Worm (Caenorhabditis elegans) whole organism, young adult: ENCODE results near the gene F40F9.10.

ENCODE experiments used
- B0336.3 ChIP-seq: fragments of 200-800 bp; sonication (Bioruptor generic); IDR thresholded peaks from 2 replicates; pipeline ENCODE4 v1.3.6; 2022; ENCODE audit warnings: missing genetic modification characterization, missing compliant biosample characterization
- F10E7.11 ChIP-seq: sonication (generic microtip); optimal IDR thresholded peaks from 2 replicates; lab custom pipeline; 2017; ENCODE audit warnings: mild to moderate bottlenecking, missing genetic modification characterization, moderate library complexity, missing compliant biosample characterization
- F22D6.2 ChIP-seq: sonication (generic microtip); optimal IDR thresholded peaks from 2 replicates; lab custom pipeline; 2016; ENCODE audit warnings: mild to moderate bottlenecking, missing genetic modification characterization, missing compliant biosample characterization
- F33H1.4 ChIP-seq: fragments of 200-800 bp; sonication (Bioruptor generic); IDR thresholded peaks from 2 replicates; pipeline ENCODE4 v1.3.6; 2022; ENCODE audit warnings: missing genetic modification reagents, missing genetic modification characterization, missing compliant biosample characterization
- F37B4.10 ChIP-seq: fragments of 200-800 bp; sonication (Bioruptor generic); IDR thresholded peaks from 2 replicates; pipeline ENCODE4 v1.3.6; 2022; ENCODE audit warnings: missing genetic modification characterization, missing compliant biosample characterization
- F52B5.7 ChIP-seq: sonication (generic microtip); optimal IDR thresholded peaks from 2 replicates; lab custom pipeline; 2016; ENCODE audit warnings: mild to moderate bottlenecking, missing genetic modification characterization, missing compliant biosample characterization
- T07F8.4 ChIP-seq: sonication (generic microtip); optimal IDR thresholded peaks from 2 replicates; lab custom pipeline; 2016; ENCODE audit warnings: mild to moderate bottlenecking, missing genetic modification characterization, moderate library complexity, missing compliant biosample characterization
- Y53G8AR.9 ChIP-seq: fragments of 200-800 bp; sonication (Bioruptor generic); conservative IDR thresholded peaks from 2 replicates; pipeline ENCODE4 v1.3.6; 2022; ENCODE audit warnings: missing genetic modification reagents, missing genetic modification characterization, missing compliant biosample characterization
- aptf-3 ChIP-seq: fragments of 200-800 bp; sonication (Bioruptor generic); IDR thresholded peaks from 2 replicates; pipeline ENCODE4 v1.3.6; 2022; ENCODE audit warnings: missing genetic modification characterization, missing compliant biosample characterization
- atf-7 ChIP-seq: sonication (generic microtip); optimal IDR thresholded peaks from 2 replicates; lab custom pipeline; 2017; ENCODE audit warnings: mild to moderate bottlenecking, missing genetic modification characterization, missing compliant biosample characterization
- athp-1 ChIP-seq: sonication (generic microtip); optimal IDR thresholded peaks from 2 replicates; lab custom pipeline; 2017; ENCODE audit warnings: mild to moderate bottlenecking, missing genetic modification characterization, missing compliant biosample characterization
- attf-6 ChIP-seq: fragments of 200-800 bp; sonication (Bioruptor generic); IDR thresholded peaks from 2 replicates; pipeline ENCODE4 v1.3.6; 2022; ENCODE audit warnings: missing genetic modification reagents, missing genetic modification characterization, missing compliant biosample characterization
- ceh-27 ChIP-seq: fragments of 200-800 bp; sonication (Bioruptor generic); optimal IDR thresholded peaks from 2 replicates; lab custom pipeline; 2018; ENCODE audit warnings: mild to moderate bottlenecking, missing genetic modification characterization, moderate library complexity, missing compliant biosample characterization
- ceh-58 ChIP-seq: fragments of 200-800 bp; sonication (Bioruptor generic); IDR thresholded peaks from 2 replicates; pipeline ENCODE4 v1.3.6; 2022; ENCODE audit warnings: missing genetic modification characterization, missing compliant biosample characterization
- chd-7 ChIP-seq: sonication (generic microtip); optimal IDR thresholded peaks from 2 replicates; lab custom pipeline; 2016; ENCODE audit warnings: mild to moderate bottlenecking, missing genetic modification characterization, moderate library complexity, missing compliant biosample characterization
- die-1 ChIP-seq: sonication (generic microtip); optimal IDR thresholded peaks from 2 replicates; lab custom pipeline; 2016; ENCODE audit warnings: missing genotype, mild to moderate bottlenecking, missing genetic modification characterization, missing compliant biosample characterization
- ets-4 ChIP-seq: fragments of 200-800 bp; sonication (Bioruptor generic); optimal IDR thresholded peaks from 2 replicates; lab custom pipeline; 2018; ENCODE audit warnings: mild to moderate bottlenecking, missing genetic modification characterization, missing compliant biosample characterization
- fkh-3 ChIP-seq: sonication (generic microtip); optimal IDR thresholded peaks from 2 replicates; lab custom pipeline; 2016; ENCODE audit warnings: mild to moderate bottlenecking, missing genetic modification characterization, missing compliant biosample characterization
- hlh-12 ChIP-seq: sonication (generic microtip); optimal IDR thresholded peaks from 2 replicates; lab custom pipeline; 2016; ENCODE audit warnings: missing genetic modification characterization, missing compliant biosample characterization
- lin-40 ChIP-seq: sonication (generic microtip); optimal IDR thresholded peaks from 2 replicates; lab custom pipeline; 2016; ENCODE audit warnings: missing genetic modification characterization, mild to moderate bottlenecking, missing compliant biosample characterization, missing genotype, missing genetic modification reagents
- lin-54 ChIP-seq: fragments of 200-800 bp; sonication (Bioruptor generic); optimal IDR thresholded peaks from 2 replicates; lab custom pipeline; 2018; ENCODE audit warnings: mild to moderate bottlenecking, missing genetic modification characterization, missing compliant biosample characterization
- lir-1 ChIP-seq: fragments of 200-800 bp; sonication (Bioruptor generic); conservative IDR thresholded peaks from 2 replicates; pipeline ENCODE4 v1.3.6; 2022; ENCODE audit warnings: missing genetic modification reagents, missing genetic modification characterization, missing compliant biosample characterization
- lsl-1 ChIP-seq: fragments of 200-800 bp; sonication (Bioruptor generic); optimal IDR thresholded peaks from 2 replicates; lab custom pipeline; 2018; ENCODE audit warnings: mild to moderate bottlenecking, missing genetic modification characterization, moderate library complexity, missing compliant biosample characterization
- madf-10 ChIP-seq: sonication (generic microtip); optimal IDR thresholded peaks from 2 replicates; lab custom pipeline; 2016; ENCODE audit warnings: mild to moderate bottlenecking, missing genetic modification characterization, missing compliant biosample characterization
- madf-3 ChIP-seq: fragments of 200-800 bp; sonication (Bioruptor generic); IDR thresholded peaks from 2 replicates; pipeline ENCODE4 v1.3.6; 2022; ENCODE audit warnings: missing genetic modification reagents, missing genetic modification characterization, missing compliant biosample characterization
- mes-4 ChIP-seq: sonication (generic microtip); optimal IDR thresholded peaks from 2 replicates; lab custom pipeline; 2016; ENCODE audit warnings: missing genotype, missing genetic modification characterization, missing compliant biosample characterization
- nhr-120 ChIP-seq: fragments of 200-800 bp; sonication (Bioruptor generic); IDR thresholded peaks from 2 replicates; pipeline ENCODE4 v1.3.6; 2022; ENCODE audit warnings: missing genetic modification characterization, missing compliant biosample characterization
- nhr-179 ChIP-seq: sonication (generic microtip); optimal IDR thresholded peaks from 2 replicates; lab custom pipeline; 2016; ENCODE audit warnings: mild to moderate bottlenecking, missing genetic modification characterization, missing compliant biosample characterization
- nhr-90 ChIP-seq: sonication (generic microtip); optimal IDR thresholded peaks from 2 replicates; lab custom pipeline; 2016; ENCODE audit warnings: missing genotype, mild to moderate bottlenecking, missing genetic modification characterization, missing compliant biosample characterization
- pbrm-1 ChIP-seq: fragments of 200-800 bp; sonication (Bioruptor generic); IDR thresholded peaks from 2 replicates; pipeline ENCODE4 v1.3.6; 2022; ENCODE audit warnings: missing genetic modification reagents, missing genetic modification characterization, missing compliant biosample characterization
- pha-4 ChIP-seq: fragments of 150-350 bp; sonication (generic microtip); optimal IDR thresholded peaks from 2 replicates; lab custom pipeline; 2014; ENCODE audit warnings: missing biosample characterization, missing genetic modification reagents, missing genetic modification characterization
- rcor-1 ChIP-seq: fragments of 200-800 bp; sonication (Bioruptor generic); IDR thresholded peaks from 2 replicates; pipeline ENCODE4 v1.3.6; 2022; ENCODE audit warnings: missing genetic modification reagents, missing genetic modification characterization, missing compliant biosample characterization
- snpc-1.3 ChIP-seq: sonication (generic microtip); optimal IDR thresholded peaks from 2 replicates; lab custom pipeline; 2017; ENCODE audit warnings: missing genetic modification characterization, mild to moderate bottlenecking, missing compliant biosample characterization, antibody characterized with exemption, moderate library complexity, missing genotype, missing genetic modification reagents; ENCODE audit not compliant: insufficient read depth
- snpc-4 ChIP-seq, 5 experiments: fragments of 150-350 bp in 1 of 5; sonication (generic microtip) in 4 of 5; optimal IDR thresholded peaks; 2 replicates each; lab custom pipeline; 2014 to 2018; ENCODE audit warnings: missing genetic modification characterization in 5 of 5, missing biosample characterization in 3 of 5, antibody characterized with exemption in 2 of 5, mild to moderate bottlenecking in 2 of 5, missing compliant biosample characterization in 2 of 5, missing genotype in 2 of 5, moderate library complexity in 2 of 5, missing genetic modification reagents in 1 of 5
- tbx-9 ChIP-seq: sonication (generic microtip); optimal IDR thresholded peaks from 2 replicates; lab custom pipeline; 2016; ENCODE audit warnings: borderline replicate concordance, missing genetic modification characterization, inconsistent platforms, missing compliant biosample characterization
- ztf-25 ChIP-seq: fragments of 200-800 bp; sonication (Bioruptor generic); IDR thresholded peaks from 2 replicates; pipeline ENCODE4 v1.3.6; 2022; ENCODE audit warnings: missing genetic modification reagents, missing genetic modification characterization, missing compliant biosample characterization
- ztf-26 ChIP-seq: sonication (generic microtip); optimal IDR thresholded peaks from 2 replicates; lab custom pipeline; 2017; ENCODE audit warnings: missing genetic modification characterization, missing compliant biosample characterization

F40F9.10 gene

DNA sequence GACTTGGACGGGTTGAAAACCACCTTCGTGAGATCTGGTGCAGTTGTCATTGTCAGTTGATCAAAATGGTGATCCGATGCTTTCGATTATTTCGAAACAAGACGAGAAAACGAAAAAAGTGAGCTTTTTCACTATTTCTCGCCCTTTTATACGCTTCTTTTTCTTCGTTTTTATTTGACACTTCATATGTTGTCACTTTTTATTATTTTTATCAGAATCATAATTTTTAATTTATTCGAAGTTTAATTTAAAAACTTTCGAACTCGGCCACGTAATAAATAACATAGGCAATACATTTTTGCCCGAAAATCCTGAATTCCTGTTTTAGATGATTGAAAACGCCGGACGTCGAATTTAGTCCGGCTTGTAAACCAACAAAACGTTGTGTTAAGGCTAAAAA, 41.0 kb upstream of the F40F9.10 start, which contains the start of gene F58E6.5:
Gene F58E6.5, minus strand, starts transcription at position 101 of the 400 bp plus-strand sequence.
- TF ChIP-seq hlh-12 (tag; lab: Kevin White, UChicago) = no peak
- TF ChIP-seq snpc-4 (GFP tag; optimal IDR thresholded peaks at IDR 0.05; lab: Kevin White, UChicago) = no peak
- TF ChIP-seq snpc-4 (tag; optimal IDR thresholded peaks at IDR 0.05; lab: Kevin White, UChicago) = no peak
- TF ChIP-seq lin-40 = no peak
- TF ChIP-seq ztf-26 (tag; lab: Kevin White, UChicago) = no peak
- TF ChIP-seq aptf-3 (GFP tag; lab: Robert Waterston, UW) = no peak
- no peak for TF ChIP-seq Y53G8AR.9
- TF ChIP-seq nhr-90 (tag; lab: Kevin White, UChicago) = no peak
- no peak for TF ChIP-seq pha-4
- TF ChIP-seq B0336.3 (GFP tag; lab: Robert Waterston, UW) = no peak

DNA sequence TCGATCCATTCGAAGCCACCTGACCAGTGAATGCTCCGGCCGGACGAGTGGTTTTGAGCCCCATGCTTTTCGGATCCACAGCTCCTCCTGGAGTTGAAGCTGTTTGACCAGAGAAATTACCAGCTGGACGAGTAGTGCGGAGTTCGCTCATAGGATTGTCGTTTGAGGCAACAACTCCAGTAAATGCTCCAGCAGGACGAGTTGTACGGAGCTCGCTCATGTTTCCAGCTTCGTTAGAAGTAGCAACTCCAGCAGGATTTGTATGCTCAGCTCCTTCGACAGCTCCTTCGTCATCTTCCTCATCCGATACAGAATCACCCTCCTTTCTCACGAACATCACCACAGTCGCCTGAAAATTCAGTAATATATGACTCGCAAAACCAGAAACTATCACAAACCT, 40.1 kb upstream of the F40F9.10 start:
- TF ChIP-seq tbx-9 (no peak), ceh-58 (GFP tag; lab: Robert Waterston, UW) (no peak), lsl-1 (GFP tag; lab: Kevin White, UChicago) (no peak), madf-10 (tag; lab: Kevin White, UChicago) (no peak), fkh-3 (tag; lab: Kevin White, UChicago) (no peak), F37B4.10 (GFP tag; lab: Robert Waterston, UW) (no peak), attf-6 (GFP tag; lab: Robert Waterston, UW) (no peak), F22D6.2 (no peak), T07F8.4 (tag; lab: Kevin White, UChicago) (no peak), lir-1 (GFP tag; lab: Robert Waterston, UW) (no peak), mes-4 (tag; lab: Kevin White, UChicago) (no peak)

DNA sequence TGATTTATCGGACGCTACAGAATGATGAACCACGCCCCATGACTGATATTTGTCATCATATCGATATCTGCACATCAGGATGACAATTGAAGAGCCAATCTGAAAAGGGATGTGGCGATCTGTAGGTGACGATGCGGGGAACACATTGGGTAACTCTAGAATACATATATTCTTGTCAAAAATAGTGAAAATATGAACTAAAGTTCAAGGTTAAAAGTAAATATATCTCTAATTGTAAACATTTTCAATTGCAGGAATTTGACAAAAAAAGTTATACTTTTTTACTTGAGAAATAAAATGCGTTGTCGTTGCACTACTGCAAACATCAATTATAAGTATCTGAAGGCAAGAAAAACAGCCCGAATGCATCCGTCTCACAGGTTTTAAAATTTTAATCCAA, 39.5 kb upstream of the F40F9.10 start, which contains the start of gene F58E6.6:
Gene F58E6.6, minus strand, starts transcription at position 101 of the 400 bp plus-strand sequence.
- TF ChIP-seq fkh-3 (tag; lab: Kevin White, UChicago) (no peak), mes-4 (tag; lab: Kevin White, UChicago) (no peak), ets-4 (GFP tag; lab: Kevin White, UChicago) (no peak), athp-1 (tag; lab: Kevin White, UChicago) (no peak), ztf-25 (GFP tag; lab: Robert Waterston, UW) (no peak), atf-7 (tag; lab: Kevin White, UChicago) (no peak), snpc-1.3 (tag; lab: Kevin White, UChicago) (no peak), F33H1.4 (GFP tag; lab: Robert Waterston, UW) (no peak), pbrm-1 (GFP tag; lab: Robert Waterston, UW) (no peak), nhr-120 (GFP tag; lab: Robert Waterston, UW) (no peak), madf-3 (GFP tag; lab: Robert Waterston, UW) (no peak), aptf-3 (GFP tag; lab: Robert Waterston, UW) (no peak), F52B5.7 (tag; lab: Kevin White, UChicago) (no peak), die-1 (no peak), chd-7 (tag; lab: Kevin White, UChicago) (no peak), lir-1 (GFP tag; lab: Robert Waterston, UW) (no peak), nhr-179 (tag; lab: Kevin White, UChicago) (no peak), lin-54 (no peak)
- TF ChIP-seq, all 124 proteins: peak for 0

DNA sequence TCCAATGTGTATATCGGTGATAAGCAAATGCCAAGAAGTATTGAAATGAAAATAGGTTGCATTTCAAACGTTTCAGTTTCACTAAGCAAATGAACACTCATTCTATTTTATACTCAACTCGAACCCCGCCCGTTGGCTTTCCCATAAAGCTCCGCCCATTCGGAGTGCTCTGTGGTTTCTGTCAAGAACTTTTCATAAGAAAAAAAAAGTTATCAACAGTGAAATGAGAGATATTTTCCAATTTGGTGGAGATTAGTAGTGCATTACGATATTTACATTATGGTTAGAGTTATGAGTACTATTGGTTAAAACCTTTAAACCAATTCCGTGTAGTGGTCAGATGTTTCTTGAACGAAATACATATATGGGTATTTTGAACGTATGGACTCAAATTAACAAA, 36.9 kb upstream of the F40F9.10 start, which contains the start of gene F58E6.4:
Gene F58E6.4, minus strand, starts transcription at position 101 of the 400 bp plus-strand sequence.
- TF ChIP-seq rcor-1 (GFP tag; lab: Robert Waterston, UW) (no peak), F10E7.11 (tag; lab: Kevin White, UChicago) (no peak), ceh-27 (GFP tag; lab: Kevin White, UChicago) (no peak)
- TF ChIP-seq, all 124 proteins: peak for 0
